Worm (Caenorhabditis elegans) whole organism, L1 larva: ENCODE data around the gene tcl-2.

Experiments
- C16A3.4 ChIP-seq: fragments of 150-350 bp; optimal IDR thresholded peaks from 2 replicates; lab custom pipeline; 2014; ENCODE audit warnings: missing biosample characterization, missing genetic modification characterization
- C34B4.2 ChIP-seq: sonication (generic microtip); optimal IDR thresholded peaks from 2 replicates; lab custom pipeline; 2017; ENCODE audit warnings: mild to moderate bottlenecking, missing genetic modification characterization, missing compliant biosample characterization
- Y116A8C.19 ChIP-seq: sonication (generic microtip); optimal IDR thresholded peaks from 2 replicates; lab custom pipeline; 2016; ENCODE audit warnings: missing compliant biosample characterization, missing genetic modification characterization, borderline replicate concordance
- aha-1 ChIP-seq: fragments of 150-350 bp; optimal IDR thresholded peaks from 2 replicates; lab custom pipeline; 2014; ENCODE audit warnings: missing biosample characterization, missing genetic modification characterization
- aly-2 ChIP-seq: fragments of 150-350 bp; optimal IDR thresholded peaks from 2 replicates; lab custom pipeline; 2014; ENCODE audit warnings: missing biosample characterization, missing genetic modification characterization
- ama-1 ChIP-seq: fragments of 150-350 bp; optimal IDR thresholded peaks from 2 replicates; lab custom pipeline; 2014
- ceh-63 ChIP-seq: fragments of 200-800 bp; sonication (Bioruptor generic); optimal IDR thresholded peaks from 2 replicates; lab custom pipeline; 2018; ENCODE audit warnings: mild to moderate bottlenecking, missing genetic modification characterization, missing compliant biosample characterization
- ceh-82 ChIP-seq, 3 experiments: fragments of 150-350 bp in 1 of 3; sonication (generic microtip) in 2 of 3; optimal IDR thresholded peaks; 2 replicates each; lab custom pipeline; 2014 to 2017; ENCODE audit warnings: missing biosample characterization in 3 of 3, missing genetic modification characterization in 3 of 3
- ceh-90 ChIP-seq: sonication (generic microtip); optimal IDR thresholded peaks from 2 replicates; lab custom pipeline; 2016; ENCODE audit warnings: missing genetic modification characterization, missing compliant biosample characterization
- dsc-1 ChIP-seq: sonication (generic microtip); optimal IDR thresholded peaks from 2 replicates; lab custom pipeline; 2016; ENCODE audit warnings: mild to moderate bottlenecking, missing genetic modification characterization, missing compliant biosample characterization
- efl-3 ChIP-seq: fragments of 200-800 bp; sonication (Bioruptor generic); optimal IDR thresholded peaks from 2 replicates; lab custom pipeline; 2018; ENCODE audit warnings: mild to moderate bottlenecking, missing genetic modification characterization, missing compliant biosample characterization
- elt-2 ChIP-seq: sonication (generic microtip); optimal IDR thresholded peaks from 2 replicates; lab custom pipeline; 2016; ENCODE audit warnings: missing genetic modification characterization, mild to moderate bottlenecking, inconsistent platforms, missing compliant biosample characterization, missing genetic modification reagents
- elt-3 ChIP-seq, 6 experiments: fragments of 150-350 bp in 1 of 6; sonication (generic microtip); optimal IDR thresholded peaks; 2 replicates each; lab custom pipeline; 2017 to 2018; ENCODE audit warnings: missing biosample characterization in 6 of 6, missing genetic modification characterization in 6 of 6, inconsistent platforms in 1 of 6
- fkh-10 ChIP-seq: sonication (generic microtip); optimal IDR thresholded peaks from 2 replicates; lab custom pipeline; 2017; ENCODE audit warnings: missing biosample characterization, missing genetic modification reagents, missing genetic modification characterization
- fkh-8 ChIP-seq: sonication (generic microtip); optimal IDR thresholded peaks from 2 replicates; lab custom pipeline; 2016; ENCODE audit warnings: mild to moderate bottlenecking, missing genetic modification characterization, missing compliant biosample characterization
- grh-1 ChIP-seq: fragments of 200-800 bp; sonication (Bioruptor generic); IDR thresholded peaks from 2 replicates; pipeline ENCODE4 v1.3.6; 2022; ENCODE audit warnings: missing genetic modification reagents, missing genetic modification characterization, missing compliant biosample characterization
- jun-1 ChIP-seq: fragments of 150-350 bp; optimal IDR thresholded peaks from 2 replicates; lab custom pipeline; 2014; ENCODE audit warnings: missing biosample characterization, missing genetic modification reagents, missing genetic modification characterization
- lin-13 ChIP-seq: fragments of 150-350 bp; optimal IDR thresholded peaks from 2 replicates; lab custom pipeline; 2014; ENCODE audit warnings: missing biosample characterization, missing genetic modification reagents, missing genetic modification characterization
- lin-14 ChIP-seq: fragments of 200-800 bp; sonication (Bioruptor generic); optimal IDR thresholded peaks from 2 replicates; lab custom pipeline; 2018; ENCODE audit warnings: mild to moderate bottlenecking, missing genetic modification characterization, moderate library complexity, missing compliant biosample characterization
- lin-35 ChIP-seq, 2 experiments: fragments of 150-350 bp; optimal IDR thresholded peaks; 2 replicates each; lab custom pipeline; 2014; ENCODE audit warnings: missing biosample characterization in 2 of 2, missing genetic modification characterization in 2 of 2, missing genetic modification reagents in 2 of 2
- lin-39 ChIP-seq: fragments of 150-350 bp; optimal IDR thresholded peaks from 2 replicates; lab custom pipeline; 2014; ENCODE audit warnings: missing biosample characterization, missing genetic modification reagents, missing genetic modification characterization
- lsy-2 ChIP-seq, 2 experiments: fragments of 150-350 bp; optimal IDR thresholded peaks; 2 replicates each; lab custom pipeline; 2014; ENCODE audit warnings: missing biosample characterization in 2 of 2, missing genetic modification characterization in 2 of 2
- mef-2 ChIP-seq: fragments of 150-350 bp; optimal IDR thresholded peaks from 2 replicates; lab custom pipeline; 2014; ENCODE audit warnings: missing biosample characterization, missing genetic modification characterization
- mep-1 ChIP-seq: fragments of 150-350 bp; optimal IDR thresholded peaks from 2 replicates; lab custom pipeline; 2014; ENCODE audit warnings: missing biosample characterization, missing genetic modification characterization
- nhr-12 ChIP-seq: sonication (generic microtip); optimal IDR thresholded peaks from 2 replicates; lab custom pipeline; 2017; ENCODE audit warnings: missing biosample characterization, missing genetic modification characterization
- nhr-19 ChIP-seq: fragments of 200-800 bp; sonication (Bioruptor generic); conservative IDR thresholded peaks from 2 replicates; pipeline ENCODE4 v1.3.6; 2022; ENCODE audit warnings: missing genetic modification characterization, missing compliant biosample characterization
- nhr-20 ChIP-seq: sonication (generic microtip); optimal IDR thresholded peaks from 2 replicates; lab custom pipeline; 2016; ENCODE audit warnings: mild to moderate bottlenecking, missing genetic modification characterization, missing compliant biosample characterization
- nhr-237 ChIP-seq: fragments of 150-350 bp; optimal IDR thresholded peaks from 2 replicates; lab custom pipeline; 2014; ENCODE audit warnings: missing biosample characterization, missing genetic modification characterization
- nhr-28 ChIP-seq: fragments of 150-350 bp; optimal IDR thresholded peaks from 2 replicates; lab custom pipeline; 2014; ENCODE audit warnings: missing biosample characterization, missing genetic modification characterization
- nhr-47 ChIP-seq: sonication (generic microtip); optimal IDR thresholded peaks from 2 replicates; lab custom pipeline; 2016; ENCODE audit warnings: mild to moderate bottlenecking, missing genetic modification characterization, moderate library complexity, missing compliant biosample characterization
- nhr-71 ChIP-seq: sonication (generic microtip); optimal IDR thresholded peaks from 2 replicates; lab custom pipeline; 2016; ENCODE audit warnings: mild to moderate bottlenecking, missing genetic modification characterization, moderate library complexity, missing compliant biosample characterization
- nhr-77 ChIP-seq: fragments of 150-350 bp; optimal IDR thresholded peaks from 2 replicates; lab custom pipeline; 2014; ENCODE audit warnings: missing biosample characterization, missing genetic modification characterization
- nhr-90 ChIP-seq: sonication (generic microtip); optimal IDR thresholded peaks from 2 replicates; lab custom pipeline; 2016; ENCODE audit warnings: mild to moderate bottlenecking, missing genetic modification characterization, missing compliant biosample characterization; ENCODE audit not compliant: poor library complexity
- pax-3 ChIP-seq: fragments of 200-800 bp; sonication (Bioruptor generic); optimal IDR thresholded peaks from 2 replicates; lab custom pipeline; 2018; ENCODE audit warnings: mild to moderate bottlenecking, missing genetic modification characterization, moderate library complexity, missing compliant biosample characterization
- pqm-1 ChIP-seq: sonication (generic microtip); optimal IDR thresholded peaks from 3 replicates; lab custom pipeline; 2017; ENCODE audit warnings: missing biosample characterization, missing genetic modification characterization
- rnt-1 ChIP-seq: sonication (generic microtip); optimal IDR thresholded peaks from 2 replicates; lab custom pipeline; 2016; ENCODE audit warnings: mild to moderate bottlenecking, missing genetic modification characterization, moderate library complexity, missing compliant biosample characterization
- skn-1 ChIP-seq: fragments of 150-350 bp; optimal IDR thresholded peaks from 2 replicates; lab custom pipeline; 2014; ENCODE audit warnings: missing biosample characterization, missing genetic modification characterization
- sptf-1 ChIP-seq: fragments of 150-350 bp; optimal IDR thresholded peaks from 2 replicates; lab custom pipeline; 2014; ENCODE audit warnings: missing biosample characterization, missing genetic modification characterization
- sup-37 ChIP-seq: fragments of 200-800 bp; sonication (Bioruptor generic); optimal IDR thresholded peaks from 2 replicates; lab custom pipeline; 2018; ENCODE audit warnings: mild to moderate bottlenecking, missing genetic modification characterization, missing compliant biosample characterization
- swsn-7 ChIP-seq: sonication (generic microtip); optimal IDR thresholded peaks from 2 replicates; lab custom pipeline; 2016; ENCODE audit warnings: missing genetic modification characterization, missing compliant biosample characterization
- tbx-2 ChIP-seq: sonication (generic microtip); optimal IDR thresholded peaks from 2 replicates; lab custom pipeline; 2016; ENCODE audit warnings: missing genetic modification characterization, missing compliant biosample characterization
- tlp-1 ChIP-seq: fragments of 150-350 bp; optimal IDR thresholded peaks from 2 replicates; lab custom pipeline; 2014; ENCODE audit warnings: missing biosample characterization, missing genetic modification characterization
- unc-130 ChIP-seq: fragments of 150-350 bp; optimal IDR thresholded peaks from 2 replicates; lab custom pipeline; 2017; ENCODE audit warnings: missing biosample characterization, missing genetic modification characterization, inconsistent platforms
- unc-98 ChIP-seq: fragments of 200-800 bp; sonication (Bioruptor generic); IDR thresholded peaks from 2 replicates; pipeline ENCODE4 v1.3.6; 2022; ENCODE audit warnings: missing genetic modification characterization, missing compliant biosample characterization
- zag-1 ChIP-seq: fragments of 150-350 bp; optimal IDR thresholded peaks from 2 replicates; lab custom pipeline; 2014; ENCODE audit warnings: missing biosample characterization, missing genetic modification characterization
- ztf-11 ChIP-seq, 2 experiments: sonication (generic microtip); optimal IDR thresholded peaks; 2 replicates each; lab custom pipeline; 2016 to 2017; ENCODE audit warnings: missing genetic modification characterization in 2 of 2, missing biosample characterization in 1 of 2, missing compliant biosample characterization in 1 of 2

Gene tcl-2

ce11 chrIV:186110-186509, 7.2 kb downstream of the tcl-2 start:
- TF ChIP-seq fkh-8 (tag; lab: Kevin White, UChicago) (peak; percentile 72), ceh-90 (tag; lab: Kevin White, UChicago) (no peak), nhr-47 (tag; lab: Kevin White, UChicago) (peak; percentile 2), aha-1 (tag; lab: Kevin White, UChicago) (no peak), nhr-71 (peak; percentile 46), lin-14 (peak; percentile 49), elt-2 (no peak), Y116A8C.19 (tag; lab: Kevin White, UChicago) (no peak), lsy-2 (tag; optimal IDR thresholded peaks at IDR 0.05; lab: Kevin White, UChicago) (peak in 1 of 2 experiments; percentile 14), mep-1 (tag; lab: Kevin White, UChicago) (peak; percentile 38), elt-3 (tag; optimal IDR thresholded peaks at IDR 0.05; lab: Kevin White, UChicago) (no peak), ceh-82 (tag; optimal IDR thresholded peaks at IDR 0.05; lab: Kevin White, UChicago) (peak in 1 of 3 experiments; percentile 23)
- TF ChIP-seq, all 84 proteins: peak for 7

ce11 chrIV:187336-187735, 8.5 kb downstream of the tcl-2 start:
- TF ChIP-seq elt-2 (peak; percentile 5), zag-1 (no peak)

ce11 chrIV:189087-189486, 10.2 kb downstream of the tcl-2 start:
- TF ChIP-seq grh-1 (GFP tag; lab: Robert Waterston, UW) (no peak), nhr-90 (tag; lab: Kevin White, UChicago) (no peak), mef-2 (tag; lab: Kevin White, UChicago) (no peak), dsc-1 (tag; lab: Kevin White, UChicago) (no peak), ceh-63 (no peak), ama-1 (lab: Kevin White, UChicago) (no peak), rnt-1 (tag; lab: Kevin White, UChicago) (no peak), efl-3 (GFP tag; lab: Kevin White, UChicago) (no peak), sptf-1 (tag; lab: Kevin White, UChicago) (no peak), tlp-1 (no peak), lin-35 (GFP tag; optimal IDR thresholded peaks at IDR 0.05; lab: Kevin White, UChicago) (no peak)

ce11 chrIV:192046-192445, 13.2 kb downstream of the tcl-2 start, which contains the start of gene Y38C1AA.12:
Gene Y38C1AA.12 (plus strand): TSS chrIV:192256.
- TF ChIP-seq lin-14 = no peak
- TF ChIP-seq lin-35 (GFP tag; optimal IDR thresholded peaks at IDR 0.05; lab: Kevin White, UChicago) = peak; percentile 83 to 85
- TF ChIP-seq ztf-11 (tag; optimal IDR thresholded peaks at IDR 0.05; lab: Kevin White, UChicago) = peak in 1 of 2 experiments; percentile 97
- peak; percentile 9 for TF ChIP-seq sup-37 (GFP tag; lab: Kevin White, UChicago)
- peak; percentile 87 for TF ChIP-seq nhr-19 (GFP tag; lab: Robert Waterston, UW)
- TF ChIP-seq mep-1 (tag; lab: Kevin White, UChicago) = peak; percentile 89
- no peak for TF ChIP-seq sptf-1 (tag; lab: Kevin White, UChicago)
- no peak for TF ChIP-seq nhr-12 (tag; lab: Kevin White, UChicago)
- TF ChIP-seq tlp-1 = no peak
- TF ChIP-seq lsy-2 (tag; optimal IDR thresholded peaks at IDR 0.05; lab: Kevin White, UChicago) = peak; percentile 84 to 88
- peak; percentile 78 to 88 (median 79) for TF ChIP-seq ceh-82 (tag; optimal IDR thresholded peaks at IDR 0.05; lab: Kevin White, UChicago)
- TF ChIP-seq rnt-1 (tag; lab: Kevin White, UChicago) = peak; percentile 99
- TF ChIP-seq nhr-77 (tag; lab: Kevin White, UChicago) = peak; percentile 50
- peak; percentile 92 for TF ChIP-seq tbx-2
- TF ChIP-seq swsn-7 (tag; lab: Kevin White, UChicago) = peak; percentile 89
- peak; percentile 92 for TF ChIP-seq nhr-20 (tag; lab: Kevin White, UChicago)
- peak; percentile 84 for TF ChIP-seq lin-13
- TF ChIP-seq aly-2 = no peak
- peak; percentile 78 for TF ChIP-seq skn-1 (tag; lab: Kevin White, UChicago)
- TF ChIP-seq nhr-28 (tag; lab: Kevin White, UChicago) = no peak
- peak; percentile 80 for TF ChIP-seq C16A3.4 (tag; lab: Kevin White, UChicago)
- TF ChIP-seq unc-98 (GFP tag; lab: Robert Waterston, UW) = peak; percentile 82
- peak; percentile 44 for TF ChIP-seq fkh-10
- no peak for TF ChIP-seq zag-1
- peak; percentile 73 for TF ChIP-seq lin-39 (tag; lab: Kevin White, UChicago)
- TF ChIP-seq pqm-1 (tag; lab: Kevin White, UChicago) = no peak
- TF ChIP-seq C34B4.2 (tag; lab: Kevin White, UChicago) = no peak
- peak; percentile 33 for TF ChIP-seq nhr-237
- TF ChIP-seq ceh-90 (tag; lab: Kevin White, UChicago) = peak; percentile 95
- peak; percentile 94 for TF ChIP-seq nhr-47 (tag; lab: Kevin White, UChicago)
- peak in 2 of 6 experiments; percentile 14 to 32 for TF ChIP-seq elt-3 (tag; optimal IDR thresholded peaks at IDR 0.05; lab: Kevin White, UChicago)
- peak; percentile 62 for TF ChIP-seq unc-130 (tag; lab: Kevin White, UChicago)
- TF ChIP-seq elt-2 = peak; percentile 73
- peak; percentile 46 for TF ChIP-seq jun-1 (tag; lab: Kevin White, UChicago)
- peak; percentile 92 for TF ChIP-seq pax-3 (tag; lab: Kevin White, UChicago)
